Fruit fly (Drosophila melanogaster) whole organism, embryonic: ENCODE measurements around the gene dsx.

Experiments
- Ada2b ChIP-seq: fragments of 200-800 bp; sonication (Bioruptor generic); IDR thresholded peaks from 2 replicates; pipeline ENCODE4 v1.3.6; 2022; ENCODE audit warnings: missing biosample characterization, missing genetic modification characterization
- Atf6 ChIP-seq: fragments of 200-800 bp; sonication (Bioruptor generic); IDR thresholded peaks from 2 replicates; pipeline ENCODE4 v1.3.6; 2022; ENCODE audit warnings: missing biosample characterization, missing genetic modification characterization
- Bteb2 ChIP-seq: fragments of 200-800 bp; sonication (Bioruptor generic); optimal IDR thresholded peaks from 2 replicates; lab custom pipeline; 2016; ENCODE audit warnings: missing biosample characterization, missing genetic modification characterization
- CG10267 ChIP-seq: fragments of 200-800 bp; sonication (Bioruptor generic); optimal IDR thresholded peaks from 2 replicates; lab custom pipeline; 2018; ENCODE audit warnings: missing biosample characterization, mild to moderate bottlenecking, missing genetic modification characterization, moderate library complexity
- CG10274 ChIP-seq: fragments of 200-800 bp; sonication (Bioruptor generic); optimal IDR thresholded peaks from 3 replicates; lab custom pipeline; 2017; ENCODE audit warnings: missing biosample characterization, mild to moderate bottlenecking, missing genetic modification characterization
- CG10654 ChIP-seq: fragments of 200-800 bp; sonication (Bioruptor generic); optimal IDR thresholded peaks from 2 replicates; lab custom pipeline; 2016; ENCODE audit warnings: missing biosample characterization, missing genetic modification characterization
- CG11247 ChIP-seq: fragments of 200-800 bp; sonication (Bioruptor generic); IDR thresholded peaks from 2 replicates; pipeline ENCODE4 v1.3.6; 2022; ENCODE audit warnings: missing biosample characterization, missing genetic modification characterization
- CG11560 ChIP-seq: fragments of 200-800 bp; sonication (Bioruptor generic); IDR thresholded peaks from 3 replicates; pipeline ENCODE4 v1.3.6; 2022; ENCODE audit warnings: missing biosample characterization, missing genetic modification characterization
- CG1233 ChIP-seq: fragments of 200-800 bp; sonication (Bioruptor generic); optimal IDR thresholded peaks from 4 replicates; lab custom pipeline; 2018; ENCODE audit warnings: missing biosample characterization, mild to moderate bottlenecking, missing genetic modification characterization
- CG15696 ChIP-seq: fragments of 200-800 bp; sonication (Bioruptor generic); optimal IDR thresholded peaks from 2 replicates; lab custom pipeline; 2019; ENCODE audit warnings: missing biosample characterization, mild to moderate bottlenecking, missing genetic modification characterization, moderate library complexity
- CG17361 ChIP-seq: fragments of 200-800 bp; sonication (Bioruptor generic); IDR thresholded peaks from 3 replicates; pipeline ENCODE4 v1.3.6; 2022; ENCODE audit warnings: missing biosample characterization, missing genetic modification characterization
- CG18476 ChIP-seq: fragments of 200-800 bp; sonication (Bioruptor generic); optimal IDR thresholded peaks from 2 replicates; lab custom pipeline; 2016; ENCODE audit warnings: missing biosample characterization, mild to moderate bottlenecking, missing genetic modification characterization
- CG2116 ChIP-seq: fragments of 200-800 bp; sonication (Bioruptor generic); optimal IDR thresholded peaks from 3 replicates; lab custom pipeline; 2018; ENCODE audit warnings: missing biosample characterization, mild to moderate bottlenecking, missing genetic modification characterization
- CG3847 ChIP-seq: fragments of 200-800 bp; sonication (Bioruptor generic); IDR thresholded peaks from 2 replicates; pipeline ENCODE4 v1.3.6; 2022; ENCODE audit warnings: missing biosample characterization, missing genetic modification characterization
- CG4820 ChIP-seq: fragments of 200-800 bp; sonication (Bioruptor generic); optimal IDR thresholded peaks from 3 replicates; lab custom pipeline; 2016; ENCODE audit warnings: missing biosample characterization, missing genetic modification characterization
- CG9817 ChIP-seq: fragments of 200-800 bp; sonication (Bioruptor generic); optimal IDR thresholded peaks from 2 replicates; lab custom pipeline; 2018; ENCODE audit warnings: missing biosample characterization, mild to moderate bottlenecking, missing genetic modification characterization, moderate library complexity
- Drgx ChIP-seq: fragments of 200-800 bp; sonication (Bioruptor generic); IDR thresholded peaks from 2 replicates; pipeline ENCODE4 v1.3.6; 2022; ENCODE audit warnings: missing biosample characterization, missing genetic modification characterization
- Hmr ChIP-seq: fragments of 200-800 bp; sonication (Bioruptor generic); optimal IDR thresholded peaks from 3 replicates; lab custom pipeline; 2017; ENCODE audit warnings: mild to moderate bottlenecking, missing biosample characterization, missing genetic modification reagents, missing genetic modification characterization
- Hr51 ChIP-seq, 2 experiments: fragments of 200-800 bp; sonication (Bioruptor generic); optimal IDR thresholded peaks; 2 replicates in 1 of 2; 3 replicates in 1 of 2; lab custom pipeline; 2016 to 2018; ENCODE audit warnings: missing biosample characterization in 2 of 2, missing genetic modification characterization in 2 of 2, mild to moderate bottlenecking in 1 of 2, moderate library complexity in 1 of 2
- Hr78 ChIP-seq, 2 experiments: fragments of 200-800 bp in 1 of 2; fragments of >200 bp in 1 of 2; sonication (Bioruptor generic) in 1 of 2; optimal IDR thresholded peaks; 2 replicates each; lab custom pipeline; 2017 to 2019; ENCODE audit warnings: missing biosample characterization in 2 of 2, missing genetic modification characterization in 2 of 2, mild to moderate bottlenecking in 1 of 2, moderate library complexity in 1 of 2
- Lpt ChIP-seq: fragments of >200 bp; optimal IDR thresholded peaks from 2 replicates; lab custom pipeline; 2018; ENCODE audit warnings: missing biosample characterization, missing genetic modification characterization
- Med ChIP-seq: fragments of 200-800 bp; sonication (Bioruptor generic); peaks from one replicate; lab custom pipeline; 2016; ENCODE audit warnings: missing biosample characterization, missing genetic modification characterization, mild to moderate bottlenecking, inconsistent platforms, moderate library complexity
- NFAT ChIP-seq: fragments of 200-800 bp; sonication (Bioruptor generic); IDR thresholded peaks from 2 replicates; pipeline ENCODE4 v1.3.6; 2022; ENCODE audit warnings: missing biosample characterization, missing genetic modification characterization
- PHDP ChIP-seq: fragments of 200-800 bp; sonication (Bioruptor generic); optimal IDR thresholded peaks from 3 replicates; lab custom pipeline; 2018; ENCODE audit warnings: missing biosample characterization, mild to moderate bottlenecking, missing genetic modification characterization, moderate library complexity
- Sox102F ChIP-seq: fragments of 200-800 bp; sonication (Bioruptor generic); optimal IDR thresholded peaks from 2 replicates; lab custom pipeline; 2018; ENCODE audit warnings: missing biosample characterization, mild to moderate bottlenecking, missing genetic modification characterization, moderate library complexity
- Tbp ChIP-seq: fragments of >200 bp; optimal IDR thresholded peaks from 2 replicates; lab custom pipeline; 2018; ENCODE audit warnings: missing biosample characterization, missing genetic modification characterization
- YL-1 ChIP-seq: fragments of 200-800 bp; sonication (Bioruptor generic); optimal IDR thresholded peaks from 3 replicates; lab custom pipeline; 2017; ENCODE audit warnings: missing biosample characterization, mild to moderate bottlenecking, missing genetic modification characterization
- ac ChIP-seq: fragments of 200-800 bp; sonication (Bioruptor generic); optimal IDR thresholded peaks from 3 replicates; lab custom pipeline; 2017; ENCODE audit warnings: missing biosample characterization, mild to moderate bottlenecking, missing genetic modification characterization
- ara ChIP-seq: fragments of 200-800 bp; sonication (Bioruptor generic); IDR thresholded peaks from 2 replicates; pipeline ENCODE4 v1.3.6; 2022; ENCODE audit warnings: missing biosample characterization, missing genetic modification characterization
- bbx ChIP-seq: fragments of 200-800 bp; sonication (Bioruptor generic); IDR thresholded peaks from 2 replicates; pipeline ENCODE4 v1.3.6; 2022; ENCODE audit warnings: missing biosample characterization, missing genetic modification characterization; ENCODE audit not compliant: partially characterized antibody
- cad ChIP-seq: fragments of >200 bp; optimal IDR thresholded peaks from 2 replicates; lab custom pipeline; 2017; ENCODE audit warnings: missing biosample characterization, missing genetic modification characterization
- cas ChIP-seq: fragments of 200-800 bp; sonication (Bioruptor generic); IDR thresholded peaks from 2 replicates; pipeline ENCODE4 v1.3.6; 2022; ENCODE audit warnings: missing biosample characterization, missing genetic modification characterization
- cwo ChIP-seq: fragments of 200-800 bp; sonication (Bioruptor generic); optimal IDR thresholded peaks from 3 replicates; lab custom pipeline; 2017; ENCODE audit warnings: missing biosample characterization, missing genetic modification characterization, mild to moderate bottlenecking, moderate library complexity, missing genetic modification reagents
- eyg ChIP-seq: fragments of 200-800 bp; sonication (Bioruptor generic); optimal IDR thresholded peaks from 3 replicates; lab custom pipeline; 2016; ENCODE audit warnings: missing biosample characterization, missing genetic modification characterization
- gce ChIP-seq: fragments of 200-800 bp; sonication (Bioruptor generic); IDR thresholded peaks from 3 replicates; pipeline ENCODE4 v1.3.6; 2022; ENCODE audit warnings: missing biosample characterization, missing genetic modification characterization
- gcm2 ChIP-seq: fragments of 200-800 bp; sonication (Bioruptor generic); optimal IDR thresholded peaks from 2 replicates; lab custom pipeline; 2016; ENCODE audit warnings: missing biosample characterization, missing genetic modification characterization
- gem ChIP-seq: fragments of 200-800 bp; sonication (Bioruptor generic); optimal IDR thresholded peaks from 2 replicates; lab custom pipeline; 2019; ENCODE audit warnings: missing biosample characterization, mild to moderate bottlenecking, missing genetic modification characterization, moderate library complexity
- ham ChIP-seq: fragments of 200-800 bp; sonication (Bioruptor generic); IDR thresholded peaks from 2 replicates; pipeline ENCODE4 v1.3.6; 2022; ENCODE audit warnings: missing biosample characterization, missing genetic modification characterization
- insv ChIP-seq, 2 experiments: fragments of 200-800 bp; sonication (Bioruptor generic); optimal IDR thresholded peaks; 3 replicates each; lab custom pipeline; 2016 to 2018; ENCODE audit warnings: missing biosample characterization in 2 of 2, missing genetic modification characterization in 2 of 2
- luna ChIP-seq: fragments of 200-800 bp; sonication (Bioruptor generic); optimal IDR thresholded peaks from 2 replicates; lab custom pipeline; 2016; ENCODE audit warnings: missing biosample characterization, missing genetic modification characterization
- mld ChIP-seq: fragments of 200-800 bp; sonication (Bioruptor generic); IDR thresholded peaks from 3 replicates; pipeline ENCODE4 v1.3.6; 2022; ENCODE audit warnings: missing biosample characterization, missing genetic modification characterization; ENCODE audit not compliant: partially characterized antibody
- row ChIP-seq: fragments of 200-800 bp; sonication (Bioruptor generic); IDR thresholded peaks from 3 replicates; pipeline ENCODE4 v1.3.6; 2022; ENCODE audit warnings: missing biosample characterization, missing genetic modification characterization
- run ChIP-seq: fragments of 200-800 bp; sonication (Bioruptor generic); optimal IDR thresholded peaks from 3 replicates; lab custom pipeline; 2018; ENCODE audit warnings: missing biosample characterization, mild to moderate bottlenecking, missing genetic modification characterization
- sc ChIP-seq, 3 experiments: fragments of >200 bp in 2 of 3; fragments of 200-800 bp in 1 of 3; sonication (Bioruptor generic) in 1 of 3; optimal IDR thresholded peaks; 2 replicates in 2 of 3; 3 replicates in 1 of 3; lab custom pipeline; 2017; ENCODE audit warnings: mild to moderate bottlenecking in 1 of 3, missing biosample characterization in 1 of 3, missing genetic modification characterization in 1 of 3, missing genetic modification reagents in 1 of 3
- schlank ChIP-seq: fragments of 200-800 bp; sonication (Bioruptor generic); optimal IDR thresholded peaks from 2 replicates; lab custom pipeline; 2018; ENCODE audit warnings: missing biosample characterization, mild to moderate bottlenecking, missing genetic modification characterization
- sim ChIP-seq: fragments of 200-800 bp; sonication (Bioruptor generic); IDR thresholded peaks from 2 replicates; pipeline ENCODE4 v1.3.6; 2022; ENCODE audit warnings: missing biosample characterization, missing genetic modification characterization
- sob ChIP-seq: fragments of 200-800 bp; sonication (Bioruptor generic); IDR thresholded peaks from 2 replicates; pipeline ENCODE4 v1.3.6; 2022; ENCODE audit warnings: missing biosample characterization, missing genetic modification characterization
- unc-4 ChIP-seq: fragments of 200-800 bp; sonication (Bioruptor generic); IDR thresholded peaks from 2 replicates; pipeline ENCODE4 v1.3.6; 2022; ENCODE audit warnings: missing biosample characterization, missing genetic modification characterization; ENCODE audit not compliant: partially characterized antibody
- z ChIP-seq: fragments of 200-800 bp; sonication (Bioruptor generic); IDR thresholded peaks from 3 replicates; pipeline ENCODE4 v1.3.6; 2022; ENCODE audit warnings: missing biosample characterization, missing genetic modification characterization
- zf30C ChIP-seq: fragments of 200-800 bp; sonication (Bioruptor generic); optimal IDR thresholded peaks from 3 replicates; lab custom pipeline; 2018; ENCODE audit warnings: missing biosample characterization, mild to moderate bottlenecking, missing genetic modification characterization

Gene dsx

DNA sequence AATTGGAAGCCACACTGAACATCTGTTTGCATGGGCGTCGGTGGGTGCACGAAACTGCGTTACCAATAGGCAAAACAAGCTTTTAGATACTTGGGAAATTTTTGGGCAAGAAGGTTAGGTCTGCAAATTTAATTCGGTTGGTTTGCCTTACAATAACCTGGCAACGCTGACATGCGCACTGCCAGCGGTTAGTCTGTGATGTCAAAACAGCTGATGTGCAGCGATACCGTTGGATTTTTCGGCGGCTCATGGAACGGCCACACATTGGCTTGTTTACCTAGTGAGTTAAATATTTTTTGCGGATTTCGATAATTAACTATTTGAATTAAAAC is 80.4 kb downstream of the dsx start, which contains the start of gene ArgRS-m (continued):
- TF ChIP-seq ac (GFP tag; lab: Kevin White, UChicago) (no peak), Tbp (GFP tag; lab: Kevin White, UChicago) (no peak), gcm2 (GFP tag; lab: Kevin White, UChicago) (peak; percentile 10), CG4820 (no peak), eyg (GFP tag; lab: Kevin White, UChicago) (peak; percentile 36), z (GFP tag; lab: Robert Waterston, UW) (no peak), cad (GFP tag; lab: Kevin White, UChicago) (no peak), Atf6 (GFP tag; lab: Robert Waterston, UW) (peak; percentile 54; the same call in 1 of the 2 replicates), unc-4 (GFP tag; lab: Robert Waterston, UW) (0 out of 2 replicates have a peak, but pooled peaks have one; percentile 53), schlank (peak; percentile 42), ham (GFP tag; lab: Robert Waterston, UW) (no peak), CG18476 (no peak), YL-1 (peak; percentile 39), CG11560 (tag; lab: Robert Waterston, UW) (no peak), sim (GFP tag; lab: Robert Waterston, UW) (no peak), gce (no peak), Sox102F (GFP tag; lab: Kevin White, UChicago) (peak; percentile 47), Ada2b (GFP tag; lab: Robert Waterston, UW) (no peak), CG11247 (GFP tag; lab: Robert Waterston, UW) (0 out of 2 replicates have a peak, but pooled peaks have one; percentile 21), sc (optimal IDR thresholded peaks at IDR 0.05; lab: Kevin White, UChicago) (no peak), sc (GFP tag; optimal IDR thresholded peaks at IDR 0.05; lab: Kevin White, UChicago) (no peak), mld (GFP tag; lab: Robert Waterston, UW) (no peak), run (no peak), CG9817 (tag; lab: Kevin White, UChicago) (peak; percentile 48), CG10267 (tag; lab: Kevin White, UChicago) (peak; percentile 50), Drgx (GFP tag; lab: Robert Waterston, UW) (peak; percentile 64), CG2116 (GFP tag; lab: Kevin White, UChicago) (peak; percentile 49), luna (GFP tag; lab: Kevin White, UChicago) (no peak), sob (GFP tag; lab: Robert Waterston, UW) (no peak), gem (tag; lab: Kevin White, UChicago) (peak; percentile 58), Med (GFP tag; lab: Kevin White, UChicago) (peak; percentile 95), CG10654 (peak; percentile 20), CG1233 (no peak), PHDP (tag; lab: Kevin White, UChicago) (peak; percentile 53), CG17361 (GFP tag; lab: Robert Waterston, UW) (no peak; the same call in 2 of the 3 replicates), bbx (GFP tag; lab: Robert Waterston, UW) (no peak), zf30C (GFP tag; lab: Kevin White, UChicago) (no peak), cwo (peak; percentile 41), Hr51 (GFP tag; optimal IDR thresholded peaks at IDR 0.05; lab: Kevin White, UChicago) (peak; percentile 38 to 55), row (peak; percentile 59; the same call in 2 of the 3 replicates), CG10274 (GFP tag; lab: Kevin White, UChicago) (no peak), CG15696 (tag; lab: Kevin White, UChicago) (no peak), ara (GFP tag; lab: Robert Waterston, UW) (no peak), CG3847 (GFP tag; lab: Robert Waterston, UW) (peak; percentile 62; the same call in 1 of the 2 replicates), insv (GFP tag; optimal IDR thresholded peaks at IDR 0.05; lab: Kevin White, UChicago) (peak in 1 of 2 experiments; percentile 25), cas (GFP tag; lab: Robert Waterston, UW) (0 out of 2 replicates have a peak, but pooled peaks have one; percentile 10), Hmr (GFP tag; lab: Kevin White, UChicago) (peak; percentile 65), NFAT (GFP tag; lab: Robert Waterston, UW) (peak; percentile 77), Lpt (GFP tag; lab: Kevin White, UChicago) (no peak), Bteb2 (GFP tag; lab: Kevin White, UChicago) (peak; percentile 63), Hr78 (GFP tag; optimal IDR thresholded peaks at IDR 0.05; lab: Kevin White, UChicago) (no peak)
